Fruit fly (Drosophila melanogaster): Measurements from ENCODE around the gene CG7341.

The CG7341 gene

dm6 chr3L:18112669-18113068, at the start of gene CG7341, which contains the start of gene CG32195:
Gene CG7341 (plus strand): TSS chr3L:18112959.
Gene CG32195 (plus strand): TSS chr3L:18112959.
- no peak for TF ChIP-seq CG17801 (GFP tag; optimal IDR thresholded peaks at IDR 0.05; ENCODE audit: partially characterized antibody)

dm6 chr3L:18062959-18063510, 49.7 kb upstream of the CG7341 start:
- peak; percentile 75 for TF ChIP-seq CG17801 (GFP tag; optimal IDR thresholded peaks at IDR 0.05; ENCODE audit: partially characterized antibody)

- TF ChIP-seq CG17801 (GFP tag; optimal IDR thresholded peaks at IDR 0.05; ENCODE audit: partially characterized antibody): no peak
Observed at dm6 chr3L:18064632-18065482, 47.9 kb upstream of the CG7341 start, which contains the start of gene Eip75B. Gene Eip75B (minus strand): TSS chr3L:18064696.

- no peak for TF ChIP-seq CG17801 (GFP tag; optimal IDR thresholded peaks at IDR 0.05; ENCODE audit: partially characterized antibody)
Observed at dm6 chr3L:18070050-18070449, 42.7 kb upstream of the CG7341 start, which contains the start of gene CG44006. Gene CG44006 (minus strand): TSS chr3L:18070150.

dm6 chr3L:18072023-18072422, 40.7 kb upstream of the CG7341 start, which contains the start of gene CG44005:
Gene CG44005 (minus strand): TSS chr3L:18072123.
- TF ChIP-seq CG17801 (GFP tag; optimal IDR thresholded peaks at IDR 0.05; ENCODE audit: partially characterized antibody): no peak

dm6 chr3L:18073559-18074134, 39.1 kb upstream of the CG7341 start, which contains the start of gene CG44004:
Gene CG44004 (minus strand): TSS chr3L:18073863.
- TF ChIP-seq CG17801 (GFP tag; optimal IDR thresholded peaks at IDR 0.05; ENCODE audit: partially characterized antibody): no peak

- TF ChIP-seq CG17801 (GFP tag; optimal IDR thresholded peaks at IDR 0.05; ENCODE audit: partially characterized antibody): no peak
Observed at dm6 chr3L:18074988-18075387, 37.8 kb upstream of the CG7341 start.

- TF ChIP-seq CG17801 (GFP tag; optimal IDR thresholded peaks at IDR 0.05; ENCODE audit: partially characterized antibody): no peak
Observed at dm6 chr3L:18075853-18076252, 36.9 kb upstream of the CG7341 start.

- no peak for TF ChIP-seq CG17801 (GFP tag; optimal IDR thresholded peaks at IDR 0.05; ENCODE audit: partially characterized antibody)
Observed at dm6 chr3L:18076649-18077048, 36.1 kb upstream of the CG7341 start.

- TF ChIP-seq CG17801 (GFP tag; optimal IDR thresholded peaks at IDR 0.05; ENCODE audit: partially characterized antibody): peak; percentile 52
Observed at dm6 chr3L:18077649-18078417, 34.9 kb upstream of the CG7341 start.

- no peak for TF ChIP-seq CG17801 (GFP tag; optimal IDR thresholded peaks at IDR 0.05; ENCODE audit: partially characterized antibody)
Observed at dm6 chr3L:18078614-18079013, 34.1 kb upstream of the CG7341 start.

- TF ChIP-seq CG17801 (GFP tag; optimal IDR thresholded peaks at IDR 0.05; ENCODE audit: partially characterized antibody): no peak
Observed at dm6 chr3L:18079123-18079522, 33.6 kb upstream of the CG7341 start.

- no peak for TF ChIP-seq CG17801 (GFP tag; optimal IDR thresholded peaks at IDR 0.05; ENCODE audit: partially characterized antibody)
Observed at dm6 chr3L:18079610-18080497, 32.9 kb upstream of the CG7341 start.

- no peak for TF ChIP-seq CG17801 (GFP tag; optimal IDR thresholded peaks at IDR 0.05; ENCODE audit: partially characterized antibody)
Observed at dm6 chr3L:18081494-18081893, 31.3 kb upstream of the CG7341 start.

All from ovary, adult (tissue).